Worm (Caenorhabditis elegans): Measurements from ENCODE around the gene nhr-176.

DNA sequence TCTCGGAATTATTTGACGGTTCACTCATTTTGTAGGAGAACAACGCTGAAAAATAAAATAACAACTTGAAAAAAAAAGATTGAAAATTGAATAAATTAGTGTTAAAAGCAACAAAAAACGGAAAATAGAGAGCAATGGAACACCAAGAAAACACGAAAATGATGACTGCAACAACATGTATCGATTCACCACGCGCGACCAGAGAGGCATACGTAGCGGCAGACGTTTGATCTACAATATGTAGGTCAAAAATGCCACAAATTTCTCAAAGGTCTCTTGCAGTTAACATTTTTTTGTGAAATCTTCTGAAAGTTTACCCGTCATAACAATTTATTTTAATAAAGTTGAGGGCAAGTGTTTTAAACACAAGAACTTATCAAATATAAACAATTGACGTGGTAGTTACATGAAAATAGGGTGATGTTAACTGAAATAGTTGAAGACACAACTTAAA lies 14.1 kb upstream of the nhr-176 start, which contains the start of gene F14H3.5:
- TF ChIP-seq nhr-12 (tag; optimal IDR thresholded peaks at IDR 0.05) (no peak), unc-62 (GFP tag; optimal IDR thresholded peaks at IDR 0.05) (no peak)
